Worm (Caenorhabditis elegans): ENCODE results near the gene T06E6.1.

ce11 chrV:15444188-15444587 is 49.4 kb upstream of the T06E6.1 start, which contains the start of gene T26H5.11:
- TF ChIP-seq ceh-13 (GFP tag; optimal IDR thresholded peaks at IDR 0.05) (no peak), scrt-1 (GFP tag; IDR thresholded peaks at IDR 0.05) (no peak), flt-1 (GFP tag; IDR thresholded peaks at IDR 0.05) (no peak), tbx-37 (GFP tag; conservative IDR thresholded peaks at IDR 0.05) (no peak), aly-1 (tag; optimal IDR thresholded peaks at IDR 0.05) (no peak), sea-1 (GFP tag; conservative IDR thresholded peaks at IDR 0.05) (no peak), ama-1 (optimal IDR thresholded peaks at IDR 0.05) (no peak), tra-4 (tag; optimal IDR thresholded peaks at IDR 0.05) (no peak), hnd-1 (tag; optimal IDR thresholded peaks at IDR 0.05) (no peak), hmbx-1 (tag; optimal IDR thresholded peaks at IDR 0.05) (no peak), pes-1 (GFP tag; IDR thresholded peaks at IDR 0.05) (no peak), ets-7 (tag; optimal IDR thresholded peaks at IDR 0.05) (no peak)
